Worm (Caenorhabditis elegans): ENCODE results near the gene sdz-21.

Gene sdz-21

DNA sequence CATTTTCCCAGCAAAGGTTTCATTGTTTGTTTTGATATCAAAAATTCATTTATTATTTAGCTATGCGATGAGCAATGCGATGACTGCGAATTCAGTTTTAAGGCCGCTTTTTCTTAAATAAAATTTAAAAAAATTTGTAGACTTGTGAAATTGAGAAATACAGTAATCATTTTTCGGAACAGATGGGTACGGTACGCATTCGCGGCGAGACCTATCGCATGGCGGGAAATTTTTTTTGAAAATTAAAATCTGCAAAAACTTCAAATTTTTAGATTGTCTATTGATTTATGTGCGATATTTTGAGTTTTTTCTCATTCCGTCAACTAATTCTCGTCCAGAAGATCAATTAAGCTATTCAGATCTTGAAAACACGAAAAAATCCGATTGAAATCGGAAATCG, 6.7 kb upstream of the sdz-21 start (continued):
- peak; percentile 100 for TF ChIP-seq madf-8 (GFP tag; conservative IDR thresholded peaks at IDR 0.05)
- TF ChIP-seq hmg-1.2 (GFP tag; IDR thresholded peaks at IDR 0.05): peak; percentile 59; the same call in 1 of the 2 replicates
- TF ChIP-seq hrde-1 (tag; optimal IDR thresholded peaks at IDR 0.05; ENCODE audit: borderline replicate concordance): peak; percentile 56
- TF ChIP-seq F22D6.2 (tag; optimal IDR thresholded peaks at IDR 0.05): no peak
- peak; percentile 27 for TF ChIP-seq ztf-18 (tag; optimal IDR thresholded peaks at IDR 0.05)
- peak; percentile 89 for TF ChIP-seq unc-130 (GFP tag; optimal IDR thresholded peaks at IDR 0.05)
- peak; percentile 72; the same call in 1 of the 2 replicates for TF ChIP-seq pbrm-1 (GFP tag; IDR thresholded peaks at IDR 0.05)
- TF ChIP-seq somi-1 (GFP tag; optimal IDR thresholded peaks at IDR 0.05): no peak
- peak; percentile 77; the same call in 1 of the 2 replicates for TF ChIP-seq ekl-4 (GFP tag; IDR thresholded peaks at IDR 0.05)
- peak; percentile 66 for TF ChIP-seq mcd-1 (GFP tag; IDR thresholded peaks at IDR 0.05)

DNA sequence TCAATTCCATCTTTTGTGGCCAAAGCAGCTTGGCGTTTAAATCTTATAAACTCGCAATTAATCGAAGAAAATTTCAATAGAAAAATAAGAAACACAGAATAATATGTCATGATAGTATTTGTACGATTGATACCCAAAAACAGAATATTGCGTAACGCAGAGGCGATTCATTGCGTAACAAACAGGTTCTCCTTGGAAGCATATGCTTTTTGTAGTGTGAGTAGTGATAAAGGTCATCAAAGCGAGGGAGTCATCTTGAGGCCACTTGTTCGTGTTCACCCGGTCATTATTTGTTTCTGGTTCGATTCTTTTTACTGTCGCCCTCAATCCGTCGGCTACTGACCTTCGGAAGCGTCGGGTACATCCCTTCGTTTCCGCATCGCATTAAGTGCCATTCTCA, 4.1 kb upstream of the sdz-21 start, which contains the start of gene F54E7.6:
Gene F54E7.6, minus strand, starts transcription at position 110 of the 400 bp plus-strand sequence.
- no peak for TF ChIP-seq bed-2 (GFP tag; IDR thresholded peaks at IDR 0.05)
- no peak for TF ChIP-seq ztf-18 (tag; optimal IDR thresholded peaks at IDR 0.05)
- TF ChIP-seq Y56A3A.18 (GFP tag; IDR thresholded peaks at IDR 0.05): no peak
- TF ChIP-seq hsf-1 (GFP tag; IDR thresholded peaks at IDR 0.05): no peak
- no peak for TF ChIP-seq F22D6.2 (tag; optimal IDR thresholded peaks at IDR 0.05)
- TF ChIP-seq zim-3 (tag; optimal IDR thresholded peaks at IDR 0.05): no peak
- TF ChIP-seq ekl-4 (GFP tag; IDR thresholded peaks at IDR 0.05): no peak
- TF ChIP-seq F33H1.4 (GFP tag; IDR thresholded peaks at IDR 0.05): no peak
- no peak for TF ChIP-seq Y67H2A.10 (GFP tag; conservative IDR thresholded peaks at IDR 0.05)
- TF ChIP-seq atf-7 (tag; optimal IDR thresholded peaks at IDR 0.05): no peak
- TF ChIP-seq die-1 (tag; optimal IDR thresholded peaks at IDR 0.05): no peak
- no peak for TF ChIP-seq C06A6.2 (GFP tag; conservative IDR thresholded peaks at IDR 0.05)
- TF ChIP-seq madf-6 (GFP tag; IDR thresholded peaks at IDR 0.05): no peak
- no peak for TF ChIP-seq sptf-2 (GFP tag; optimal IDR thresholded peaks at IDR 0.05)
- TF ChIP-seq hlh-26 (GFP tag; conservative IDR thresholded peaks at IDR 0.05): no peak
- TF ChIP-seq fkh-3 (tag; optimal IDR thresholded peaks at IDR 0.05): no peak
- no peak for TF ChIP-seq ztf-3 (GFP tag; optimal IDR thresholded peaks at IDR 0.05)
- TF ChIP-seq somi-1 (GFP tag; optimal IDR thresholded peaks at IDR 0.05): no peak
- no peak for TF ChIP-seq ztf-28 (GFP tag; IDR thresholded peaks at IDR 0.05)
- no peak for TF ChIP-seq him-1 (tag; optimal IDR thresholded peaks at IDR 0.05)

DNA sequence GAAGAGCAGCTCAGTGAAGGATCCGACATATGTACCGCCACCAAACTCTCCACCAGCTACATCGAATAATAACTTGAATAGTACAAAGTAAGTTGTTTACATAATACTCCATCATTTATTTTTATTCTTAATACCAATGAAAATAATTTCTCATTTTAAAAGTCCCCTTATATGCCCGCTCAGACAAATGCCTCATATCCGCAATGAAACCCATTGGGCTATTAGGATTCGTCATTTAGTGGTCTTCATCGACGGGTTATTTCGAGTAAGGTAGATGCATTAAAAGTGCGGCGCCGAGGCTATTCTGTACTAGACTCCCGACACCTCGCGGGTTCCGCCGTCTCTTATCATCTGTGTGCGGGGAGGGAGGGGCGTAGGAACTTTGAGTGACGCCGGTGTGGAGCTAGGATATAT, 3.1 kb downstream of the sdz-21 start:
- no peak for TF ChIP-seq T26A5.8 (tag; optimal IDR thresholded peaks at IDR 0.05)
- no peak for TF ChIP-seq F57A8.1 (GFP tag; optimal IDR thresholded peaks at IDR 0.05)
- no peak for TF ChIP-seq K11D2.4 (GFP tag; IDR thresholded peaks at IDR 0.05)
- 0 out of 2 replicates have a peak, but pooled peaks have one; percentile 9 for TF ChIP-seq C17E4.6 (GFP tag; IDR thresholded peaks at IDR 0.05)
- peak; percentile 37 for TF ChIP-seq unc-130 (GFP tag; optimal IDR thresholded peaks at IDR 0.05)
- no peak for TF ChIP-seq cebp-2 (GFP tag; IDR thresholded peaks at IDR 0.05)
- TF ChIP-seq egl-44 (GFP tag; IDR thresholded peaks at IDR 0.05): 0 out of 2 replicates have a peak, but pooled peaks have one; percentile 37
- TF ChIP-seq egrh-3 (GFP tag; IDR thresholded peaks at IDR 0.05): no peak
- TF ChIP-seq lin-54 (GFP tag; optimal IDR thresholded peaks at IDR 0.05): peak; percentile 88
- peak; percentile 13 for TF ChIP-seq ceh-27 (GFP tag; optimal IDR thresholded peaks at IDR 0.05)
- TF ChIP-seq attf-6 (GFP tag; IDR thresholded peaks at IDR 0.05): peak; percentile 60
- TF ChIP-seq rcor-1 (GFP tag; IDR thresholded peaks at IDR 0.05): peak; percentile 71
- peak; percentile 95 for TF ChIP-seq him-1 (tag; optimal IDR thresholded peaks at IDR 0.05)
- TF ChIP-seq ekl-4 (GFP tag; IDR thresholded peaks at IDR 0.05): peak; percentile 24; the same call in 1 of the 2 replicates
- TF ChIP-seq F49E8.2 (tag; optimal IDR thresholded peaks at IDR 0.05; ENCODE audit: insufficient read depth): peak; percentile 90
- peak; percentile 85; the same call in 1 of the 2 replicates for TF ChIP-seq dox-1 (GFP tag; IDR thresholded peaks at IDR 0.05)
- peak in 1 of 2 experiments; percentile 28 for TF ChIP-seq rec-8 (tag; optimal IDR thresholded peaks at IDR 0.05)
- peak; percentile 92 for TF ChIP-seq hmg-1.2 (GFP tag; IDR thresholded peaks at IDR 0.05)
- TF ChIP-seq xnd-1 (tag; optimal IDR thresholded peaks at IDR 0.05): peak; percentile 68
- TF ChIP-seq madf-8 (GFP tag; conservative IDR thresholded peaks at IDR 0.05): peak; percentile 54; the same call in 1 of the 2 replicates
- no peak for TF ChIP-seq pha-4 (tag; optimal IDR thresholded peaks at IDR 0.05)
- no peak for TF ChIP-seq Y67H2A.10 (GFP tag; conservative IDR thresholded peaks at IDR 0.05)
- TF ChIP-seq zim-3 (tag; optimal IDR thresholded peaks at IDR 0.05): no peak
- TF ChIP-seq madf-3 (GFP tag; IDR thresholded peaks at IDR 0.05): 0 out of 2 replicates have a peak, but pooled peaks have one; percentile 31
- peak; percentile 96 for TF ChIP-seq snpc-1.3 (tag; optimal IDR thresholded peaks at IDR 0.05; ENCODE audit: insufficient read depth)
